Fruit fly (Drosophila melanogaster) whole organism, prepupa: Measurements from ENCODE around the gene Edg78E.

Experiments
- CG6854 ChIP-seq: fragments of 200-800 bp; sonication (Bioruptor generic); optimal IDR thresholded peaks from 2 replicates; lab custom pipeline; 2017; ENCODE audit warnings: missing biosample characterization, mild to moderate bottlenecking, missing genetic modification characterization
- Eip78C ChIP-seq: fragments of 200-800 bp; sonication (Bioruptor generic); peaks from one replicate; lab custom pipeline; 2016; ENCODE audit warnings: missing biosample characterization, missing genetic modification characterization
- achi ChIP-seq: fragments of 200-800 bp; sonication (Bioruptor generic); optimal IDR thresholded peaks from 3 replicates; lab custom pipeline; 2016; ENCODE audit warnings: missing biosample characterization, missing genetic modification characterization
- acj6 ChIP-seq: fragments of 200-800 bp; sonication (Bioruptor generic); optimal IDR thresholded peaks from 3 replicates; lab custom pipeline; 2016; ENCODE audit warnings: missing biosample characterization, missing genetic modification characterization

- TF ChIP-seq acj6 (peak; percentile 61), achi (peak; percentile 49), Eip78C (peak; percentile 96), CG6854 (no peak)
Observed at dm6 chr3L:21251381-21251780, 46.2 kb downstream of the Edg78E start.
